Fruit fly (Drosophila melanogaster): ENCODE data around the gene CG6204.

CG6204 gene

DNA sequence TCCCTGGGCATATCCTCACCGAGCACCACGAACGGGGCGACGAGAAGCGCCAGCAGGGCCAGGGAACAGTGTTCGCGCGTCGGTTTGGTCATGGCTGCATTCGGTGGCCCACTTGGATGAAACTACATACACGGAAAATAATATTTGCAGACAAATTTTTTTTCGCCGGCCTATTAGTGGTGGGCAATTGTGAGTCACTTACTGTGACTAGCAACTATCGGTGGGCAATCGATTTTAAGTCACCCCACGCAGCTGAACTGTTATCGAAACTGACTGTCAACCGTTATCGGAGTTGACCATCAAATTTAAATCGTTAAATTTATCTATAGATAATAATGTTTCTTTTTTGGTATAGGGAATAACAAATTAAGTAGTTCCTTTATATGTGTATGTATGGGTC, 24.3 kb upstream of the CG6204 start, which contains the start of gene CG5510 (continued):
- no peak for TF ChIP-seq gce (GFP tag; IDR thresholded peaks at IDR 0.05)
- TF ChIP-seq emc (GFP tag; optimal IDR thresholded peaks at IDR 0.05): no peak
- no peak for TF ChIP-seq cato (GFP tag; optimal IDR thresholded peaks at IDR 0.05; ENCODE audit: borderline replicate concordance)
- TF ChIP-seq schlank (tag; optimal IDR thresholded peaks at IDR 0.05): no peak
- TF ChIP-seq CG10274 (GFP tag; optimal IDR thresholded peaks at IDR 0.05): no peak
- no peak for TF ChIP-seq ro (GFP tag; IDR thresholded peaks at IDR 0.05)
- no peak for TF ChIP-seq pb (GFP tag; optimal IDR thresholded peaks at IDR 0.05)
- TF ChIP-seq da (GFP tag; optimal IDR thresholded peaks at IDR 0.05): no peak
- TF ChIP-seq HLH3B (GFP tag; IDR thresholded peaks at IDR 0.05): peak; percentile 47
- no peak for TF ChIP-seq CG5180 (GFP tag; optimal IDR thresholded peaks at IDR 0.05)
- TF ChIP-seq Blimp-1 (GFP tag; optimal IDR thresholded peaks at IDR 0.05): peak; percentile 25
- TF ChIP-seq Hsf (GFP tag; optimal IDR thresholded peaks at IDR 0.05): peak; percentile 47
- no peak for TF ChIP-seq gt (GFP tag; IDR thresholded peaks at IDR 0.05)
- no peak for TF ChIP-seq corto (GFP tag; optimal IDR thresholded peaks at IDR 0.05)
- TF ChIP-seq E2f1 (GFP tag; IDR thresholded peaks at IDR 0.05): no peak
- TF ChIP-seq CG11696 (GFP tag; IDR thresholded peaks at IDR 0.05): no peak
- no peak for TF ChIP-seq Optix (GFP tag; IDR thresholded peaks at IDR 0.05)
- peak; percentile 18 for TF ChIP-seq repo (GFP tag; optimal IDR thresholded peaks at IDR 0.05)
- no peak for TF ChIP-seq Ada2b (GFP tag; IDR thresholded peaks at IDR 0.05)
- no peak for TF ChIP-seq aop (GFP tag; IDR thresholded peaks at IDR 0.05)
- TF ChIP-seq Dip3 (GFP tag; optimal IDR thresholded peaks at IDR 0.05): peak; percentile 6
- TF ChIP-seq slp2 (GFP tag; optimal IDR thresholded peaks at IDR 0.05): no peak
- peak; percentile 8 for TF ChIP-seq CG12744 (GFP tag; optimal IDR thresholded peaks at IDR 0.05)
- no peak for TF ChIP-seq sim (GFP tag; IDR thresholded peaks at IDR 0.05)
- peak; percentile 97 for TF ChIP-seq Opbp (GFP tag; IDR thresholded peaks at IDR 0.05; ENCODE audit: partially characterized antibody)
- TF ChIP-seq Camta (GFP tag; optimal IDR thresholded peaks at IDR 0.05): peak; percentile 58
- TF ChIP-seq Nf-YC (tag; optimal IDR thresholded peaks at IDR 0.05): peak; percentile 61
- TF ChIP-seq CG8944 (GFP tag; optimal IDR thresholded peaks at IDR 0.05): peak; percentile 62
- TF ChIP-seq wdn (GFP tag; IDR thresholded peaks at IDR 0.05): no peak
- TF ChIP-seq CG17385 (GFP tag; optimal IDR thresholded peaks at IDR 0.05): no peak
- no peak for TF ChIP-seq so (GFP tag; IDR thresholded peaks at IDR 0.05)
- no peak for TF ChIP-seq TFAM (GFP tag; optimal IDR thresholded peaks at IDR 0.05)
- TF ChIP-seq CG4282 (GFP tag; optimal IDR thresholded peaks at IDR 0.05): no peak
- peak; percentile 73 for TF ChIP-seq vvl (GFP tag; IDR thresholded peaks at IDR 0.05)
- no peak for TF ChIP-seq slou (GFP tag; optimal IDR thresholded peaks at IDR 0.05)
- no peak for TF ChIP-seq kah (GFP tag; optimal IDR thresholded peaks at IDR 0.05)
- no peak for TF ChIP-seq B-H1 (GFP tag; IDR thresholded peaks at IDR 0.05)
- TF ChIP-seq Neu2 (GFP tag; optimal IDR thresholded peaks at IDR 0.05; ENCODE audit: borderline replicate concordance): no peak
- no peak for TF ChIP-seq CG3726 (GFP tag; IDR thresholded peaks at IDR 0.05)
- TF ChIP-seq HmgD (GFP tag; optimal IDR thresholded peaks at IDR 0.05): peak; percentile 69
- no peak for TF ChIP-seq CG16815 (GFP tag; optimal IDR thresholded peaks at IDR 0.05)
- no peak for TF ChIP-seq CG1024 (GFP tag; IDR thresholded peaks at IDR 0.05)
- peak; percentile 72 for TF ChIP-seq CG4617 (GFP tag; optimal IDR thresholded peaks at IDR 0.05; ENCODE audit: borderline replicate concordance)
- no peak for TF ChIP-seq D (optimal IDR thresholded peaks at IDR 0.05)
- no peak for TF ChIP-seq D (GFP tag; optimal IDR thresholded peaks at IDR 0.05)
- no peak for TF ChIP-seq sens-2 (GFP tag; IDR thresholded peaks at IDR 0.05)
- no peak for TF ChIP-seq CG17912 (GFP tag; optimal IDR thresholded peaks at IDR 0.05)
- TF ChIP-seq sqz (GFP tag; optimal IDR thresholded peaks at IDR 0.05): no peak
- no peak for TF ChIP-seq Eip74EF (GFP tag; optimal IDR thresholded peaks at IDR 0.05)
- no peak for TF ChIP-seq br (optimal IDR thresholded peaks at IDR 0.05)
- no peak for TF ChIP-seq Awh (GFP tag; IDR thresholded peaks at IDR 0.05)
- peak; percentile 84 for TF ChIP-seq trem (tag; optimal IDR thresholded peaks at IDR 0.05)
- TF ChIP-seq CG12299 (tag; optimal IDR thresholded peaks at IDR 0.05): peak; percentile 15
